Fruit fly (Drosophila melanogaster): ENCODE results near the gene Vm26Ac.
A peak's percentile ranks its signal among the peaks of the same experiment; 100 is the strongest.

Vm26Ac gene

dm6 chr2L:5958581-5959177, at the start of gene Vm26Ac:
Gene Vm26Ac (minus strand): TSS chr2L:5958631.
- no peak for TF ChIP-seq CG17801 (GFP tag; optimal IDR thresholded peaks at IDR 0.05; ENCODE audit: partially characterized antibody)

- no peak for TF ChIP-seq CG17801 (GFP tag; optimal IDR thresholded peaks at IDR 0.05; ENCODE audit: partially characterized antibody)
Observed at dm6 chr2L:6006508-6007232, 48.2 kb upstream of the Vm26Ac start, which contains the start of gene Gal. Gene Gal (minus strand): TSS chr2L:6006827.

dm6 chr2L:6000065-6000464, 41.6 kb upstream of the Vm26Ac start, which contains the start of gene Tsp26A:
Gene Tsp26A (plus strand): TSS chr2L:6000228.
- TF ChIP-seq CG17801 (GFP tag; optimal IDR thresholded peaks at IDR 0.05; ENCODE audit: partially characterized antibody), result no peak

- TF ChIP-seq CG17801 (GFP tag; optimal IDR thresholded peaks at IDR 0.05; ENCODE audit: partially characterized antibody), result peak; percentile 22
Observed at dm6 chr2L:5999247-5999646, 40.8 kb upstream of the Vm26Ac start, which contains the start of gene Kdm5. Gene Kdm5 (minus strand): TSS chr2L:5999501.

DNA sequence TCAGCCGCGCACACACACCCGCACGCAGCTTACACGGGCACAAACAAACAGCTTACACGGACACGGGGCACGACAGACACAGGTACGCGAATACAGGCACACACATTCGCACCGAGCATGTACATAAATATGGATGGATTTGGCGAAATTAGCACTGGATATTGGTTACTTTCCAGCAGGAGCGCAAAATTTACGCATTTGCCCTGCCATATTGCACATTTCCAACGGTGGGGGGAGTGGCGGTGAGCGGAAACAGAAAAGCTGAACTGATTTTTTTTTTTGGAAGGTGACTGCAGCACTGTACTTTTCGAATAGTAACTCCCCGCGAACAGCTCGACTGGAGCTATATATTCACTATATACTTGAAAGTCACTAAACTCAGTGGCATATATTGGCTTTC, 40.0 kb upstream of the Vm26Ac start:
- no peak for TF ChIP-seq CG17801 (GFP tag; optimal IDR thresholded peaks at IDR 0.05; ENCODE audit: partially characterized antibody)

DNA sequence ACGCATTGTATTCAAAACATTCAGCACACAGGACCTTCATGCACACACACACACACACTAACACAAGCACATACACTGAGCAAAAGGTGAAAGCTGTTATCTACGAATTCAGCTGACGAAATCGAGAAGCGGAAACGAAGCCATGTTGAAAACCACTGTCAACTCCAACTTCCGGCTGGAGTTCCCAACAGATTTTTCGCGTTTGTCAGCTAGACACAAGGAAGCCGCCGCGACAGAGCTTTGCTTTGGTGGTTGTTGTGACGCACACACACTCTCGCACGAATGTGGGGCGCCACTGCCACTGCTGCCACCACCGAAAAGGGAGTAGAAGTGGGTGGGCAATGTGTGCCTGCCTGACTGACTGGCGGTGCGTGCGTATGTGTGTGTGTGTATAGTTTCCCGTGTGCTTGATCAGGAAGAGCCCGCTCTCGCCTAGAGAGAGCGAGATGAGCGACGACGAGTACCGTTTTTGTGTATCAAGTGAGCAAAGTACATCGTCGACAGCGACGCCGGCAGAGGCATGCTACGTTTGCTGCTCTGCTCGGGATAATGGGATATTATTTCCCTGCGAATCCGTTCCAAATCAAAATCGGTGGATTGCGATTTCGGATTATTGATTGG, 39.3 kb upstream of the Vm26Ac start:
- no peak for TF ChIP-seq CG17801 (GFP tag; optimal IDR thresholded peaks at IDR 0.05; ENCODE audit: partially characterized antibody)

dm6 chr2L:5990447-5990846, 32.0 kb upstream of the Vm26Ac start:
- TF ChIP-seq CG17801 (GFP tag; optimal IDR thresholded peaks at IDR 0.05; ENCODE audit: partially characterized antibody), result no peak

dm6 chr2L:5988115-5989092, 30.0 kb upstream of the Vm26Ac start:
- TF ChIP-seq CG17801 (GFP tag; optimal IDR thresholded peaks at IDR 0.05; ENCODE audit: partially characterized antibody), result no peak

dm6 chr2L:5986940-5987339, 28.5 kb upstream of the Vm26Ac start:
- no peak for TF ChIP-seq CG17801 (GFP tag; optimal IDR thresholded peaks at IDR 0.05; ENCODE audit: partially characterized antibody)

DNA sequence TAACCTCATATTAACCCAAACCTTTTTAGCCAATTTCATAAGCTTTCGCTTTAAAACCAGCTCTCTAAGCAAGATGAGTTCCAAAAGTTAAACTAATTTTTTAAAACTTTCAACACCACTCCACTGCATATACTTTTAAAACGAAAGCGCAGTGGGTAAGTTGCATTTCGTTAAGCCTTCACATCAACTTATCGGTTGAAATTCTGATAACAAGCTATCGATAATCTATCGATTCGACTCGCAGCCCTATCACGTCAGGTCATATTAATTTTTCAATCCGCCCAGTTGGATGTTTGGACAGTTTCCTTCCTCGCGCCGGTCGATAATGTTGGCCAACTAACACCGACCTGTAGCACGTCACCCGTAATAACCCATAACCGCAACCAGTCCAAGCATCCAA, 27.7 kb upstream of the Vm26Ac start, which contains the start of gene ifc:
Gene ifc (plus strand): TSS at position 255 of the 400 bp plus-strand sequence.
- TF ChIP-seq CG17801 (GFP tag; optimal IDR thresholded peaks at IDR 0.05; ENCODE audit: partially characterized antibody), result peak; percentile 63

dm6 chr2L:5983236-5983635, 24.8 kb upstream of the Vm26Ac start:
- TF ChIP-seq CG17801 (GFP tag; optimal IDR thresholded peaks at IDR 0.05; ENCODE audit: partially characterized antibody), result no peak

- TF ChIP-seq CG17801 (GFP tag; optimal IDR thresholded peaks at IDR 0.05; ENCODE audit: partially characterized antibody), result peak; percentile 64
Observed at dm6 chr2L:5982334-5982987, 24.0 kb upstream of the Vm26Ac start.

DNA sequence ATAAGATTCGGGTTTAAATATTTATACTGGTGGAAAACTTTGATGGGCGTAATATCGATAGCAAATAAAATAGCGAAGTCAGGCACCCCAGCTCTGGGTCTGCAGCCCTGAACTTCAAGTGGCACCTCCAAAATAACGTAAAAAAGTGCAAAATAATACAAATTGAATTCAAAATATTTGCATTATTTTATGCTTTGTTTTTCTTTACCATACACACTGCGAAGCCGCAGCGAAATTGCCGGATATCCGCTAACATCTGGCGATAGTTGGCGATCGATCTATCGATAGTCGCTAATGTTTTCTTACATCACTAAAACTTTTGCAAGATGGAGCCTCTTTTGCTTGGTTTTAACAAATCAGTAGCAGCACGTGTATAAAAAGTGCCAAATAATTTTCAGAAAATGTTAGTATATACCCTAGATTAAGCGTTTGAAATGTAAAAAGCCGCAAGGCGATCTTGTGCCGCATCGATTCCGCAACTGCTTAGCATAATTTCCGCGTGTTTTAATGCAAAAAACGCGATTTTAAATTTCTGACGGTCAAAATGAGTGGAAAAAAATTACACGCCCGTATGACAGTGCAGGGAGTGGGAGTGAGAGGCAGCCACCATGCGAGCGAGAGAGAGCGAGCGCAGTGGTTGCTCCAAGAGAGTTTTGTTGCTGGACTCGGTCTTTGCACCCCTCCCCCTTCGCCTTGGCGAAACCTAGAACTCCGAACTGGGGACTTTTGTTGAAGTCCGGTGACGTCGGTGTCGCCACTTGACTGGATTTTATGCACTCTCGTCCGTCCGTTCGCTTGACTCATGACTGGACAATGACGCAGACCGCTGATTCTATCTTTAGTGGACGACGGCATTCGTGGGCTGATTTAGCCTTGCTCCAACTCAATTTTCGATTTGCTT, 23.3 kb upstream of the Vm26Ac start, which contains the start of gene eIF4A:
Gene eIF4A (plus strand): TSS at position 332 of the 901 bp plus-strand sequence.
- TF ChIP-seq CG17801 (GFP tag; optimal IDR thresholded peaks at IDR 0.05; ENCODE audit: partially characterized antibody), result peak; percentile 27

Measured in ovary, adult (tissue).